Fruit fly (Drosophila melanogaster) ovary, adult (tissue): ENCODE results near the gene CG13044.

Experiments
- CG17801 ChIP-seq: fragments of 200-800 bp; optimal IDR thresholded peaks from 2 replicates; lab custom pipeline; 2019; ENCODE audit warnings: missing biosample characterization, mild to moderate bottlenecking, missing genetic modification characterization, moderate library complexity; ENCODE audit not compliant: partially characterized antibody

The CG13044 gene

dm6 chr3L:16263043-16263442, 39.9 kb downstream of the CG13044 start, which contains the start of gene CG13070:
TSS of gene CG13070 (plus strand) at chr3L:16263343.
- TF ChIP-seq CG17801 (GFP tag; lab: Kevin White, UChicago): no peak

DNA sequence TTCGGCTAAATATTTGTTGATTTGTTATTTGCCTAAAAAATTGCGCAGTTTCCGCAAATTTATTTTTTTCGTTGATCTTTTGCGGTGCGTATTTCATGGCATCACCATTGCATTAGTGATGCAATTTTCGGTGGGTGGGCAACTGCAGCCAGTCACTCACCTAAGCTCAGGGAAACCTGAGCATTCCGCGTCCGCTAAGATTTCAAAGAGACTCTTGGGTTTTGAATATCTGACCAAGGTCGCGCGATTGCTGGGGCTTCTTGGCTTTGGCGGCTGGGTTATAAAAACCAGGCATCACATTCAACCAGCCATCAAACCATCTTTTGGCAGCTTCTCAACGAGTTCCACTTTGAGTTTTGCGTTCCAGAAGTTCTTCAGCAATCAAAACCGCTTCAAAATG, 40.5 kb downstream of the CG13044 start, which contains the start of gene CG13071:
TSS of gene CG13071 (plus strand) at position 301 of the 400 bp plus-strand sequence.
- TF ChIP-seq CG17801 (GFP tag; lab: Kevin White, UChicago): no peak

- TF ChIP-seq CG17801 (GFP tag; lab: Kevin White, UChicago): no peak
These were observed 41.5 kb downstream of the CG13044 start, which contains the start of gene CG34247 for dm6 chr3L:16261505-16261904. TSS of gene CG34247 (minus strand) at chr3L:16261605.

DNA sequence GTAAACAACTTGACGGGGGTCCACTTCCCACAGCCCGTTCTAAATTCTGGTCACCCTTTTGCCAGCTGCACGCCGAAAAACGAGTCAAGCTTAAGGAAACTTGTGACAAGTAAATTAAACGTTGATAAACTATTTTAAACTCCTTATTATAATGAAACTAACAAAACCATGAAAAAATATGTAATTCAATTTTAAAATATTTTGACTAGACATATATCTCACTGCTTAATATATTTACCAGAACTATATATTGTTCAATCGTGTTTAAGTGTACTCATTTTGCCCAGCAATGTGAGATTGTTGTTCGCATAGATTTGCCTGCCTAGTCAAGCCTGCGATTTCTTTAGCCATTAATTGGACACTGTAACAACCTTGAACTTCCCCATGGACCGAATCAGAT, 43.4 kb downstream of the CG13044 start, which contains the start of gene CG13053:
TSS of gene CG13053 (minus strand) at position 171 of the 400 bp plus-strand sequence.
- no peak for TF ChIP-seq CG17801 (GFP tag; lab: Kevin White, UChicago)

DNA sequence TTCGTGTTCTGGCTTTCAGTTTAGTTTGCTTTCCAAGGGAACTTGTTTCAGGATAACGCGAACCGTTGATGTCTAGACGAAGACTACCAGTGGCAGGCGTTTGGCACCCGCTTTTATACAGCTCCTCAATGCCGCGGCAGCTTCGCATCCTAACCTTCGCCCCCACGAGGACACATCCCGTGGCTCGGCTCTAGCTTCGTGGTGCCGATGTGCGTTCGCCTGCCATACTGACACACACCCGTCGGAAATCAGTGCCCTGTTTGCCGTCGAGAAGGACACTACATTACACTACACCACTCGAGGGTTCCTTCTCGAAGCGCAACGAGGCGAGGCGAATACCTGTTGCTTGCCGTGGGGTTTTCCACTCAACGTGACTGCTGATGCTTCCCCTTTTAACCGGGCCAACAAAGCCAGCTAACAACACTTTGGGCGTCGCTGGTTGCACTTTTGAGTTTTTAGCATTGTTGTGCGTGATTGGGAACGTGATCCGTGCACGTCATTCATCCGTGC, 45.8 kb downstream of the CG13044 start, which contains the start of gene CG13054:
TSS of gene CG13054 (minus strand) at position 74 of the 510 bp plus-strand sequence.
- no peak for TF ChIP-seq CG17801 (GFP tag; lab: Kevin White, UChicago)
